Fruit fly (Drosophila melanogaster) whole organism, embryonic: ENCODE measurements around the gene TwdlW.
A peak's percentile ranks its signal among the peaks of the same experiment; 100 is the strongest.

Experiments
- Adf1 ChIP-seq: fragments of 200-800 bp; sonication (Bioruptor generic); IDR thresholded peaks from 2 replicates; pipeline ENCODE4 v1.3.6; 2022; ENCODE audit warnings: missing biosample characterization, missing genetic modification characterization
- Antp ChIP-seq: fragments of 200-800 bp; sonication (Bioruptor generic); optimal IDR thresholded peaks from 3 replicates; lab custom pipeline; 2016; ENCODE audit warnings: missing biosample characterization, missing genetic modification characterization
- Atf6 ChIP-seq: fragments of 200-800 bp; sonication (Bioruptor generic); IDR thresholded peaks from 2 replicates; pipeline ENCODE4 v1.3.6; 2022; ENCODE audit warnings: missing biosample characterization, missing genetic modification characterization
- CG10147 ChIP-seq: fragments of 200-800 bp; sonication (Bioruptor generic); optimal IDR thresholded peaks from 2 replicates; lab custom pipeline; 2019; ENCODE audit warnings: missing biosample characterization, mild to moderate bottlenecking, missing genetic modification characterization, moderate library complexity
- CG10321 ChIP-seq: fragments of 200-800 bp; sonication (Bioruptor generic); IDR thresholded peaks from 2 replicates; pipeline ENCODE4 v1.3.6; 2022; ENCODE audit warnings: missing biosample characterization, missing genetic modification characterization
- CG10431 ChIP-seq: fragments of 200-800 bp; sonication (Bioruptor generic); optimal IDR thresholded peaks from 3 replicates; lab custom pipeline; 2018; ENCODE audit warnings: missing biosample characterization, mild to moderate bottlenecking, missing genetic modification characterization
- CG11085 ChIP-seq: fragments of 200-800 bp; sonication (Bioruptor generic); IDR thresholded peaks from 2 replicates; pipeline ENCODE4 v1.3.6; 2022; ENCODE audit warnings: missing biosample characterization, missing genetic modification characterization
- CG11093 ChIP-seq: fragments of 200-800 bp; sonication (Bioruptor generic); IDR thresholded peaks from 3 replicates; pipeline ENCODE4 v1.3.6; 2022; ENCODE audit warnings: missing biosample characterization, missing genetic modification characterization
- CG12391 ChIP-seq: fragments of 200-800 bp; sonication (Bioruptor generic); optimal IDR thresholded peaks from 3 replicates; lab custom pipeline; 2018; ENCODE audit warnings: missing biosample characterization, mild to moderate bottlenecking, missing genetic modification characterization, moderate library complexity
- CG13424 ChIP-seq: fragments of 200-800 bp; sonication (Bioruptor generic); optimal IDR thresholded peaks from 2 replicates; lab custom pipeline; 2019; ENCODE audit warnings: missing biosample characterization, mild to moderate bottlenecking, missing genetic modification characterization, moderate library complexity
- CG14860 ChIP-seq: fragments of 200-800 bp; sonication (Bioruptor generic); IDR thresholded peaks from 3 replicates; pipeline ENCODE4 v1.3.6; 2022; ENCODE audit warnings: missing biosample characterization, missing genetic modification characterization; ENCODE audit not compliant: partially characterized antibody
- CG15479 ChIP-seq: fragments of 200-800 bp; sonication (Bioruptor generic); optimal IDR thresholded peaks from 3 replicates; lab custom pipeline; 2019; ENCODE audit warnings: missing biosample characterization, mild to moderate bottlenecking, missing genetic modification characterization, moderate library complexity
- CG18262 ChIP-seq: fragments of 200-800 bp; optimal IDR thresholded peaks from 3 replicates; lab custom pipeline; 2019; ENCODE audit warnings: missing biosample characterization, mild to moderate bottlenecking, missing genetic modification characterization, moderate library complexity
- CG2120 ChIP-seq: fragments of 200-800 bp; sonication (Bioruptor generic); optimal IDR thresholded peaks from 3 replicates; lab custom pipeline; 2016; ENCODE audit warnings: missing biosample characterization, missing genetic modification characterization
- CG32532 ChIP-seq: fragments of 200-800 bp; sonication (Bioruptor generic); IDR thresholded peaks from 2 replicates; pipeline ENCODE4 v1.3.6; 2022; ENCODE audit warnings: missing biosample characterization, missing genetic modification characterization
- CG3847 ChIP-seq: fragments of 200-800 bp; sonication (Bioruptor generic); IDR thresholded peaks from 2 replicates; pipeline ENCODE4 v1.3.6; 2022; ENCODE audit warnings: missing biosample characterization, missing genetic modification characterization
- CG3995 ChIP-seq: fragments of 200-800 bp; sonication (Bioruptor generic); optimal IDR thresholded peaks from 3 replicates; lab custom pipeline; 2016; ENCODE audit warnings: missing biosample characterization, missing genetic modification characterization
- CG4328 ChIP-seq: fragments of 200-800 bp; sonication (Bioruptor generic); optimal IDR thresholded peaks from 3 replicates; lab custom pipeline; 2017; ENCODE audit warnings: missing biosample characterization, missing genetic modification reagents, missing genetic modification characterization
- CG6683 ChIP-seq: fragments of 200-800 bp; sonication (Bioruptor generic); optimal IDR thresholded peaks from 2 replicates; lab custom pipeline; 2017; ENCODE audit warnings: missing biosample characterization, mild to moderate bottlenecking, missing genetic modification characterization, missing genetic modification reagents
- CG6791 ChIP-seq: fragments of 200-800 bp; sonication (Bioruptor generic); IDR thresholded peaks from 3 replicates; pipeline ENCODE4 v1.3.6; 2022; ENCODE audit warnings: missing biosample characterization, missing genetic modification characterization; ENCODE audit not compliant: partially characterized antibody
- CG7556 ChIP-seq: fragments of 200-800 bp; sonication (Bioruptor generic); optimal IDR thresholded peaks from 2 replicates; lab custom pipeline; 2017; ENCODE audit warnings: missing biosample characterization, mild to moderate bottlenecking, missing genetic modification characterization
- CG7963 ChIP-seq: fragments of 200-800 bp; sonication (Bioruptor generic); IDR thresholded peaks from 3 replicates; pipeline ENCODE4 v1.3.6; 2022; ENCODE audit warnings: missing biosample characterization, missing genetic modification characterization; ENCODE audit not compliant: partially characterized antibody
- CG8359 ChIP-seq: fragments of 200-800 bp; sonication (Bioruptor generic); optimal IDR thresholded peaks from 2 replicates; lab custom pipeline; 2017; ENCODE audit warnings: missing biosample characterization, mild to moderate bottlenecking, missing genetic modification characterization, borderline replicate concordance
- CG9437 ChIP-seq: fragments of 200-800 bp; sonication (Bioruptor generic); optimal IDR thresholded peaks from 2 replicates; lab custom pipeline; 2018; ENCODE audit warnings: missing biosample characterization, mild to moderate bottlenecking, missing genetic modification characterization
- CTCF ChIP-seq: fragments of 200-800 bp; sonication (Bioruptor generic); optimal IDR thresholded peaks from 2 replicates; lab custom pipeline; 2017; ENCODE audit warnings: missing biosample characterization, mild to moderate bottlenecking, missing genetic modification characterization, moderate library complexity
- Camta ChIP-seq: fragments of 200-800 bp; sonication (Bioruptor generic); optimal IDR thresholded peaks from 2 replicates; lab custom pipeline; 2016; ENCODE audit warnings: missing biosample characterization, missing genetic modification characterization
- Dek ChIP-seq: fragments of 200-800 bp; sonication (Bioruptor generic); optimal IDR thresholded peaks from 3 replicates; lab custom pipeline; 2019; ENCODE audit warnings: missing biosample characterization, mild to moderate bottlenecking, missing genetic modification characterization, moderate library complexity
- Dll ChIP-seq: fragments of 200-800 bp; sonication (Bioruptor generic); IDR thresholded peaks from 4 replicates; pipeline ENCODE4 v1.3.6; 2022; ENCODE audit warnings: missing biosample characterization, missing genetic modification characterization; ENCODE audit not compliant: partially characterized antibody
- E2f2 ChIP-seq: fragments of 200-800 bp; sonication (Bioruptor generic); IDR thresholded peaks from 2 replicates; pipeline ENCODE4 v1.3.6; 2022; ENCODE audit warnings: missing biosample characterization, missing genetic modification characterization
- Eip74EF ChIP-seq, 2 experiments: fragments of 200-800 bp in 1 of 2; fragments of >200 bp in 1 of 2; sonication (Bioruptor generic) in 1 of 2; optimal IDR thresholded peaks; 2 replicates each; lab custom pipeline; 2017 to 2019; ENCODE audit warnings: missing biosample characterization in 2 of 2, missing genetic modification characterization in 2 of 2, mild to moderate bottlenecking in 1 of 2, moderate library complexity in 1 of 2
- Fer1 ChIP-seq: fragments of 200-800 bp; sonication (Bioruptor generic); optimal IDR thresholded peaks from 2 replicates; lab custom pipeline; 2017; ENCODE audit warnings: missing biosample characterization, mild to moderate bottlenecking, missing genetic modification characterization
- Hmr ChIP-seq: fragments of 200-800 bp; sonication (Bioruptor generic); optimal IDR thresholded peaks from 3 replicates; lab custom pipeline; 2017; ENCODE audit warnings: mild to moderate bottlenecking, missing biosample characterization, missing genetic modification reagents, missing genetic modification characterization
- Mrtf ChIP-seq: fragments of 200-800 bp; sonication (Bioruptor generic); IDR thresholded peaks from 3 replicates; pipeline ENCODE4 v1.3.6; 2022; ENCODE audit warnings: missing biosample characterization, missing genetic modification characterization
- Oaz ChIP-seq: fragments of 200-800 bp; sonication (Bioruptor generic); IDR thresholded peaks from 2 replicates; pipeline ENCODE4 v1.3.6; 2022; ENCODE audit warnings: missing biosample characterization, missing genetic modification characterization
- Sry-δ ChIP-seq: fragments of 200-800 bp; sonication (Bioruptor generic); optimal IDR thresholded peaks from 2 replicates; lab custom pipeline; 2016; ENCODE audit warnings: missing biosample characterization, missing genetic modification characterization
- TFAM ChIP-seq: fragments of 200-800 bp; sonication (Bioruptor generic); optimal IDR thresholded peaks from 2 replicates; lab custom pipeline; 2017; ENCODE audit warnings: missing biosample characterization, missing genetic modification characterization, inconsistent platforms
- ac ChIP-seq: fragments of 200-800 bp; sonication (Bioruptor generic); optimal IDR thresholded peaks from 3 replicates; lab custom pipeline; 2017; ENCODE audit warnings: missing biosample characterization, mild to moderate bottlenecking, missing genetic modification characterization
- bbx ChIP-seq: fragments of 200-800 bp; sonication (Bioruptor generic); IDR thresholded peaks from 2 replicates; pipeline ENCODE4 v1.3.6; 2022; ENCODE audit warnings: missing biosample characterization, missing genetic modification characterization; ENCODE audit not compliant: partially characterized antibody
- crp ChIP-seq, 2 experiments: fragments of 200-800 bp; sonication (Bioruptor generic); optimal IDR thresholded peaks; 2 replicates in 1 of 2; 3 replicates in 1 of 2; lab custom pipeline; 2017; ENCODE audit warnings: missing biosample characterization in 2 of 2, missing genetic modification characterization in 2 of 2, mild to moderate bottlenecking in 1 of 2, moderate library complexity in 1 of 2
- fu2 ChIP-seq: fragments of 200-800 bp; sonication (Bioruptor generic); optimal IDR thresholded peaks from 2 replicates; lab custom pipeline; 2016; ENCODE audit warnings: missing biosample characterization, missing genetic modification characterization
- gem ChIP-seq: fragments of 200-800 bp; sonication (Bioruptor generic); optimal IDR thresholded peaks from 2 replicates; lab custom pipeline; 2019; ENCODE audit warnings: missing biosample characterization, mild to moderate bottlenecking, missing genetic modification characterization, moderate library complexity
- hkb ChIP-seq, 2 experiments: fragments of 200-800 bp in 1 of 2; fragments of >200 bp in 1 of 2; sonication (Bioruptor generic) in 1 of 2; IDR thresholded peaks in 1 of 2; optimal IDR thresholded peaks in 1 of 2; 2 replicates each; pipeline versions ENCODE4 v1.3.6 to Lab custom; 2017 to 2022; ENCODE audit warnings: missing biosample characterization in 1 of 2, missing genetic modification characterization in 1 of 2
- lilli ChIP-seq: fragments of 200-800 bp; sonication (Bioruptor generic); optimal IDR thresholded peaks from 3 replicates; lab custom pipeline; 2016; ENCODE audit warnings: missing biosample characterization, missing genetic modification characterization
- sens ChIP-seq: fragments of 200-800 bp; sonication (Bioruptor generic); peaks from one replicate; lab custom pipeline; 2016; ENCODE audit warnings: missing biosample characterization, missing genetic modification characterization
- unc-4 ChIP-seq: fragments of 200-800 bp; sonication (Bioruptor generic); IDR thresholded peaks from 2 replicates; pipeline ENCODE4 v1.3.6; 2022; ENCODE audit warnings: missing biosample characterization, missing genetic modification characterization; ENCODE audit not compliant: partially characterized antibody
- vnd ChIP-seq: fragments of 200-800 bp; sonication (Bioruptor generic); IDR thresholded peaks from 3 replicates; pipeline ENCODE4 v1.3.6; 2022; ENCODE audit warnings: missing biosample characterization, missing genetic modification characterization; ENCODE audit not compliant: partially characterized antibody
- zen2 ChIP-seq: fragments of 200-800 bp; sonication (Bioruptor generic); IDR thresholded peaks from 3 replicates; pipeline ENCODE4 v1.3.6; 2022; ENCODE audit warnings: missing biosample characterization, missing genetic modification characterization; ENCODE audit not compliant: partially characterized antibody
- zf30C ChIP-seq: fragments of 200-800 bp; sonication (Bioruptor generic); optimal IDR thresholded peaks from 3 replicates; lab custom pipeline; 2018; ENCODE audit warnings: missing biosample characterization, mild to moderate bottlenecking, missing genetic modification characterization

Gene TwdlW

dm6 chr3R:17149080-17149746 is 7.0 kb upstream of the TwdlW start, which contains the start of the genes m-cup and Det:
TSS of gene m-cup (minus strand) at chr3R:17149412.
TSS of gene Det (plus strand) at chr3R:17149667.
- TF ChIP-seq Eip74EF (GFP tag; optimal IDR thresholded peaks at IDR 0.05; lab: Kevin White, UChicago), result no peak
- peak; percentile 11 for TF ChIP-seq Camta (GFP tag; lab: Kevin White, UChicago)
- no peak for TF ChIP-seq CG6683 (GFP tag; lab: Kevin White, UChicago)
- TF ChIP-seq zen2 (GFP tag; lab: Robert Waterston, UW), result peak; percentile 26; the same call in 1 of the 3 replicates
- peak; percentile 36 for TF ChIP-seq lilli (GFP tag; lab: Kevin White, UChicago)
- peak; percentile 49; the same call in 1 of the 3 replicates for TF ChIP-seq CG14860 (GFP tag; lab: Robert Waterston, UW)
- TF ChIP-seq CG12391 (tag; lab: Kevin White, UChicago), result peak; percentile 27
- TF ChIP-seq Antp (GFP tag; lab: Kevin White, UChicago), result no peak
- TF ChIP-seq CG6791 (GFP tag; lab: Robert Waterston, UW), result peak; percentile 61; the same call in 2 of the 3 replicates
- no peak for TF ChIP-seq CG15479 (GFP tag; lab: Kevin White, UChicago)
- no peak for TF ChIP-seq CG8359
- TF ChIP-seq CG18262 (tag; lab: Kevin White, UChicago), result peak; percentile 3
- TF ChIP-seq Hmr (GFP tag; lab: Kevin White, UChicago), result peak; percentile 23
- TF ChIP-seq TFAM, result no peak
- TF ChIP-seq Atf6 (GFP tag; lab: Robert Waterston, UW), result no peak
- peak; percentile 88 for TF ChIP-seq Dll (GFP tag; lab: Robert Waterston, UW)
- TF ChIP-seq CG11093 (GFP tag; lab: Robert Waterston, UW), result no peak
- TF ChIP-seq E2f2, result peak; percentile 89
- peak; percentile 88 for TF ChIP-seq sens (GFP tag; lab: Kevin White, UChicago)
- TF ChIP-seq CG3995 (GFP tag; lab: Kevin White, UChicago), result peak; percentile 49
- peak; percentile 58; the same call in 1 of the 3 replicates for TF ChIP-seq CG7963 (GFP tag; lab: Robert Waterston, UW)
- no peak for TF ChIP-seq Oaz
- TF ChIP-seq CTCF (GFP tag; lab: Kevin White, UChicago), result peak; percentile 30
- no peak for TF ChIP-seq CG9437 (GFP tag; lab: Kevin White, UChicago)
- no peak for TF ChIP-seq Dek (tag; lab: Kevin White, UChicago)
- TF ChIP-seq vnd (GFP tag; lab: Robert Waterston, UW), result peak; percentile 73
- TF ChIP-seq CG3847 (GFP tag; lab: Robert Waterston, UW), result peak; percentile 49; the same call in 1 of the 2 replicates
- no peak for TF ChIP-seq Adf1 (GFP tag; lab: Robert Waterston, UW)
- TF ChIP-seq CG10321 (GFP tag; lab: Robert Waterston, UW), result no peak
- TF ChIP-seq Mrtf (GFP tag; lab: Robert Waterston, UW), result no peak
- no peak for TF ChIP-seq CG10431 (GFP tag; lab: Kevin White, UChicago)
- peak; percentile 44 for TF ChIP-seq zf30C (GFP tag; lab: Kevin White, UChicago)
- peak; percentile 29 for TF ChIP-seq gem
- TF ChIP-seq bbx, result peak; percentile 41; the same call in 1 of the 2 replicates
- TF ChIP-seq crp (GFP tag; optimal IDR thresholded peaks at IDR 0.05; lab: Kevin White, UChicago), result peak; percentile 69 to 93
- TF ChIP-seq CG13424 (tag; lab: Kevin White, UChicago), result peak; percentile 28
- peak; percentile 81 for TF ChIP-seq unc-4 (GFP tag; lab: Robert Waterston, UW)
- TF ChIP-seq hkb (optimal IDR thresholded peaks at IDR 0.05; lab: Kevin White, UChicago), result peak; percentile 80
- TF ChIP-seq hkb (GFP tag; IDR thresholded peaks at IDR 0.05; lab: Robert Waterston, UW), result no peak
- peak; percentile 3 for TF ChIP-seq CG4328 (GFP tag; lab: Kevin White, UChicago)
- TF ChIP-seq CG7556 (GFP tag; lab: Kevin White, UChicago), result no peak
- TF ChIP-seq CG2120 (GFP tag; lab: Kevin White, UChicago), result peak; percentile 17
- peak; percentile 29 for TF ChIP-seq Fer1 (GFP tag; lab: Kevin White, UChicago)
- 0 out of 2 replicates have a peak, but pooled peaks have one; percentile 7 for TF ChIP-seq CG32532 (GFP tag; lab: Robert Waterston, UW)
- TF ChIP-seq CG11085, result no peak
- TF ChIP-seq fu2 (GFP tag; lab: Kevin White, UChicago), result no peak
- TF ChIP-seq ac (GFP tag; lab: Kevin White, UChicago), result no peak
- peak; percentile 69 for TF ChIP-seq Sry-δ (GFP tag; lab: Kevin White, UChicago)
- TF ChIP-seq CG10147 (GFP tag; lab: Kevin White, UChicago), result peak; percentile 10
